Fruit fly (Drosophila melanogaster) ovary, adult (tissue): ENCODE data around the gene RpS9.
A peak's percentile ranks its signal among the peaks of the same experiment; 100 is the strongest.

Experiments used
- CG17801 ChIP-seq: fragments of 200-800 bp; optimal IDR thresholded peaks from 2 replicates; lab custom pipeline; 2019; ENCODE audit warnings: missing biosample characterization, mild to moderate bottlenecking, missing genetic modification characterization, moderate library complexity; ENCODE audit not compliant: partially characterized antibody

The RpS9 gene

DNA sequence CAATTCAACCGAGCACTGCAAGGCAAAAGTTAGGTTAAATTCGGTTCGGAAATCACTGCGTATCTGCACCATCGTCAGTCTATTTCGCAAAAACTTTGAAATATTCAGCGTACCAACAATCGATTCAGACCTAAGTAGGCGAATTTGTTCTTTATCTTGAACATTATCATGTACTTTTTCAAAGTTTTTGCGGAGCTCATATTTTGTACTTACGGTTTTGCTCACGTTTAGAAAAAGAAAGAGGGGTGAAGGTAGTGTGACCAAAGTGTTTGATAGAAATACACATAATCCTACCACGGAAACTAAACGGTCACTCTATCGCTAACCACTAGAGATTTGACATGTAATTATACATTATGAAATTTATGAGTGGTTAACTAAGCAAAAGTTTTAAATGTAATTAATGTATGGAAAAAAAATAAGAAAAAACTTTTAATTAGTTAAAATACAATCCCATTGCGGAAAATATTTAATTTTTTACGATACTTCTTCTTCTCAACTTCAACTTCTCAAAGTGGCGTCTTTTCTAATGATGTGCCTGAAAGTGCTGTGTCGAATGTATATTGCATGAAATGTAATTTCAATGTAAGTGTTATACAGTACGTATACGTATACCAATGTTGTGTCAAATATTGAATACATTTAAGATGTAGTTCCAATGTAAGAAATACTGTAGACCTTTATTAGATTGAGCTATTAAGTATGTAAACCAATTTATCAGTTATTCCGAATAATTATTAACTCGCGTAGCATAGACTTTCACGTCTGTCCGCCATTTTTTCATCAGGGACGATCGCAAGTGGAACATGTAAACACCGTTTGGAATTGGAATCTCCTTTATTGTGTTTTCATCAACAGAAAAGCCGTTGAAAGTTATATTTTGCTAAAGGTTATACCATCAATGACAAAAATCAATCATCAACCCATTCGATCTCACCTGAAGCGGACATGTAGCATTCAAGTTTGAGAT lies at the start of gene RpS9:
Gene RpS9, minus strand, starts transcription at position 245 of the 970 bp plus-strand sequence.
- peak; percentile 77 for TF ChIP-seq CG17801 (GFP tag; lab: Kevin White, UChicago)

DNA sequence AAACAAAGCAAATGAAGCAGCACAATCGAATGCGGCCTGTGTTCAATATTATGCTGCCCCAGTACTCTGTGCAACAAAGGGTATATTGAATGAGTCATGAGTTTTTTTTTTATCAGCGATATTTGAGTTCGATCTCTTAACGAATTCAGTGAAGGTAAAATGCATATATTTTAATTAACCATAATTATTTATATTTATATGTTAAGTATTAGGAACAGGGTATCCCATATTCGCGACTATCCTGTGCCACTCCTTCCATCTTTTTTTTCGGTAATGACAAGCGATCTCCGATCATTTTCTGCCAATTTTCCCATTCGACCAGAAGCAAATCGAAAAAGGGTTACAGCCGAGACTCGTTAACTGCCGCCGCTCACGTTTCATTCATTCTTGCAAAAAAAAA lies 47.7 kb upstream of the RpS9 start:
- TF ChIP-seq CG17801 (GFP tag; lab: Kevin White, UChicago), result no peak

DNA sequence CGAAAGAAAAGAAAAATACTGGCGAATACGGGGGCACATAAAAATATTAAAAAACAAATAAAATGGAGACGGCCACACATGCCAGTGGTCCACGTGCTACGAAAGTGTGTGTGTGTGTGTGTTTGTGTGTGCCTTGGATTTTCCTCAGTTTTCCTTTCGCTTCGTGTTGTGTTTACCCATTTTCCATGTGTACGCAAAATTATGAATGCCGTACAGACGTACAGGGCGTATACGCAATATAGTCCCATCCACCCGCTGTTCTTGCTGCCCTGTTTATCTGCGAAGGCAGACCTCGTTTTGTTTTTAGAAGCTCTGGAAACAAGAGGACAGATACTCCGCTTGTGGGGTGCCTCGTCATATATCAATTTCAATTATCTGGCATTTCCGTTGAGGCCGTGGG lies 45.3 kb upstream of the RpS9 start:
- TF ChIP-seq CG17801 (GFP tag; lab: Kevin White, UChicago), result no peak

DNA sequence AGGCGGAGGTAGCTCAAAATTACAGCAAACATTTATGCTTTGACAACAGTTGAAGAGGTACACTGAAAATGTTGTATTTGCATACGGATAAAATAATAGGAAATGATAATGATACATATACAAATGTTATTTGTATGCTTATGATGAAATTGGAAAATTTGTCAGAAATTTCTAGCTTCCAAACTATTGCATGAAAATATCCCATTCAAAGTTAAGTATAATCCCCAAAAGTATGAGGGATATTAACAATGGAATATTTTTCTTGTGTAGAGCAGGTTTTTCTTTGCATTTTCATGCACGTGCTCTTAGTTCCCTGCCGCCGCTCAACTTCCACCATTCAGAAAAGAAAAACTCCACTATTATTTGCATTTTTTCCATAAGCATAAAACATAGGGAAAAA lies 43.7 kb upstream of the RpS9 start:
- TF ChIP-seq CG17801 (GFP tag; lab: Kevin White, UChicago), result no peak

DNA sequence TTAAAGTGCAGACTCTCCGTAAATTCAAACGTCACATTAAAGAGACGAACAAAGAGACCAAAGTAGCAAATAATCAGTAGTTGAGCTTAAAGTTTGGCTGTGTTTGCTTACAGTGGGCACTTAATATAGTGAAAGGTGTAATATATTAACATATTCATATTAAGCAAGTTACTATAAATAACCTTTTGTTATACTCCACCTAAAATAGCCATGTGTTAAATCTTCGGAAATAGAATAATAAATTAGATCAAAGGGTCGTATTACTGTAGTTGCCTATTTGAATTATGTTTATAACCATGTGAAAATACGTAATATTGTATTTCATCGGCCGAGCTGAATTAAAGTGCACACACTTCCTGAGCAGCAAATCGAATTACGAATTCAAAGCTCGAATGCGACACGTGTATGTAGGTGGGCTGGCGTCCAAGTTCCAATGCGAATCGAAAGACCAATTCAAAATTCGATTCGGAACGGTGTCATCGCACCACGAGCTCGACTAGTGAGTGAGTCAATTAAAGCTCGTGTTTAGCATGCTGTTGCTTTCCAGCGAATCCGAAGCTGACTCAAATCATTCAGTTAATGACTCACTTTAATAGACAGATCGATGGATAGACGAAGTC lies 41.0 kb upstream of the RpS9 start:
- peak; percentile 24 for TF ChIP-seq CG17801 (GFP tag; lab: Kevin White, UChicago)

DNA sequence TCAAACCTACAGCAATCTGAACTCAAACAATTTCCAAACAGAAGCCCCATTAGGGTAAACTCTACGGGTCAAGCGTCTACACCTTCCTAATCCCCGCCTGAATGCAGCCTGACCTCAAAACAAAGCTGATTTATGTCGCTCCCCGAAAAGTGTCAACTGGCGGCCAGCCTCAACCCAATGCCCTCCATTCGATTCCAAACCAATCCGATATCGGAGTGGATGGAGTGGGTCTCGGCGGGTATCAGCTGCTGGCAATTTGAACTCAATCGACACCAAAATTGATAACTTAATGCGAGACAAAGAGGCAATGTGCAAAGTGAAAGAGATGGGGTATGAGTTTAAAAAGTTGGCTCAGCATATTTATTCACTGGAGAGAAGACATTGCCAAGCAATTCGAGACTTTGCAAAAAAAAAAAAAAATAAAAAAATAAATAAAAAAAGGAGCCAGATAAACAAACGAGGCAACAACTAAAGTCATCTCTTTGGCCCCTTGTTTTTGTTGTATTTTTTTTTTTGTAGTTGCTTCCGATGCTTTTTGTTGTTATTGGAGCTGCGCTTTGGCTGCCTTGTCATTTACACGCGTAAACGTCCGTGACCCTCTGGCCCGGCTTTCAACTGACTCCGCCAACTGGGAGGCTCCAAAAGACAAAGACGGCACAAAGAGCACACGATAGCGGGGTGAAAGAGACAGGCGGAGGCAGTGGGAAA lies 39.7 kb upstream of the RpS9 start:
- no peak for TF ChIP-seq CG17801 (GFP tag; lab: Kevin White, UChicago)

DNA sequence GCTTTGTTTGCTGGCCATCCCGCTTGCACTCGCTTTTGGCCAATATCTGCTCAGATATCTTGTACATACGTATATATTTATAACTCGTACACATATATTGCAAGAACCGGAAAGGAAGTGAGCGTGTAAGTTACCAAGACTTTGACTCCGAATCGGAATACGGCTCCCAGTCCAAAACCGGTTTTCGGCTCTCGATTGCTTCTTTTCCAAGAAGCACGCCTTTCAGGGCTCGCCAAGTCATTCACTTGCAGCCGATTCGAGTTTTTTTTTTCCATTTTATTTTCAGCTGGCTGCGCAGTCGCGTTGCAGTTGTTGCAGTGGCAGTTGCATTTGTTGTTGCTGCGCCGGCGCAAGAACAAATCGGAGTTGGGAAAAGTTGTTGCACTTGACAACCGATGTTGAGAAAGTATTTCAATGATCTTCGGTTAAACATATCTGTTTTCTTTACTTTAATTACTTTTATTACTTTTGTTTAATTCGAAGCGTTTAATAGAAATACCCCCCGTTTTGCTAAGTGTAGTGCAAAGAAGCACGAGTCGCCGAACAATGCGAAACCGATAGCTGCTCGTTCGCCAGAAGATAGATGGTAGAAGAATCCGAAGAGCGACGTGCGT lies 38.5 kb upstream of the RpS9 start:
- no peak for TF ChIP-seq CG17801 (GFP tag; lab: Kevin White, UChicago)

DNA sequence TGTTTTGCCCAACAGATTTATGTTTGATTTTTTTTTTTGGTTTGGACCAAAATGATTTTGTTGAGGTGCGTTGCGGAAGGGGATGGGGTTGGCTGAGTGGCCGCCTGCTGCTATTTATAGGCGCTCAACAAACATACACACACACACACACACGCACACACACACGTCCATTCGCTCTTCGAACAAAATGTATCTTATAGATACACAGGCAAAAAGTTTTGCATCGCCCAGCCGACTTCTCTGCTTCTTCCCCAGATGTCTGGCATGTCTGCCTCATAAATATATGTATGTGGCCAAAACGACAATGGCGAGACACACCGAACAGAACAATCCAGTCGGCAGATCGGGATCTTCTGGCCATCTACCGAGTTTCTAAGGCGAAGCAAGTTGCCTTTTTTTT lies 37.5 kb upstream of the RpS9 start:
- no peak for TF ChIP-seq CG17801 (GFP tag; lab: Kevin White, UChicago)

DNA sequence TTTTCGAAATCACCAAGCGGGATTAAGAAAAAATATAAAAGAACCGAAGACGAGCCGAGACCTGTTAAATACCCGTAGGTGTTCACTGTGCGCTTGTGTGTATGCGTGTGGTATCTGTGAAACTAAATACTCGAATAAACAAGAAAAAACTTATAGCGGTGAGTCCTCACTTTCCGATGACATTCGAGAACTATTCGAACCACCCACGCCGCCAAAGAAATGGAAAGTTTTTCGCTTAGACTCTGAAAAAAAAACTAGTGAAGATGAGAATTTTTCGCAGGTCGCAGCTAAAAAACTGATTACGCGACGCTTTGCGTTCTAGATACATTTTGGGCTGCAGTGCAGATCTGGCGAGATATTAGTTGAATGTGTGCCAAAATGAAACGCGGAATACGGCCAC lies 36.6 kb upstream of the RpS9 start:
- no peak for TF ChIP-seq CG17801 (GFP tag; lab: Kevin White, UChicago)

DNA sequence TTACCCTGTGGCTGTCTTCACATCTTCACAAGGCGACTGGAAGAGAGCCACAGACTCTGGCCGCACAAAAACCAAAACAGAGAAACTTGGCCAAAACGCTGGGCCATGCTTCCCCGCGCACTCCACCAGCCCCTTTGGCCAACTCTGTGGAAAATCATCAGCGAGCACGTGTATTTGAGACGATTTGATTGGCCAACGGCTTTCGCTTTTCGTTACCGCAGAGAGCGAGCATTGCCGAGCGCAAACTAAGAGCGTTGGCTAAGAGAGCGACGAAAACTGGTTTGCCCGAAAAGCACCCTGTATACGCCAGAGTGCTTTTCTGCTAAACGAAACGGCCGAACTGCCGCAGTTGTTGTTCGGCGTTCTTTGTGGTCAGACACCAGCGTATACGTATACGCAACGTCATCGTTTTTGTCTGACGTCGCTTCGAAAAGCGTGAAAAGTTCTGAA lies 35.6 kb upstream of the RpS9 start, which contains the start of gene CG42673:
Gene CG42673, plus strand, starts transcription at position 346 of the 450 bp plus-strand sequence.
- TF ChIP-seq CG17801 (GFP tag; lab: Kevin White, UChicago), result peak; percentile 44

DNA sequence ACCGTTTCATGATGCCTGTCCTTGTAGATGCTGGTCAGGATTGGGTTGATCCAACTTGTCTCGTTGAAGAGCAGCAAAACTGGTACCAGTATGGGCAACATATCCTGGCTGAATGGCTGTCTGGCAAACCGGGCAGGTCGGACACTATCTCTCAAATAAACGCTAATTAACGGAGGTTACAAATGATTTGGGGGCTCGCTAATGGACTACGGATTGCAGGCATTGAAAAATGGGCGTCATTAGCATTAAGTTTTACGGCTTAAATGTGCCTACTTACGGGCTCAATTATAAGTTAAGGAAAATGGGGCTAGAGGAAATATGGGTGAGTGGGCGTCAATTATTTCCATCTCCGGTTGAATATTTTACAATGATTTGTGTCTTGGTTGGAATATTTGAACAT lies 32.6 kb upstream of the RpS9 start, which contains the start of gene Ir67a:
Gene Ir67a, minus strand, starts transcription at position 101 of the 400 bp plus-strand sequence.
- TF ChIP-seq CG17801 (GFP tag; lab: Kevin White, UChicago), result no peak

DNA sequence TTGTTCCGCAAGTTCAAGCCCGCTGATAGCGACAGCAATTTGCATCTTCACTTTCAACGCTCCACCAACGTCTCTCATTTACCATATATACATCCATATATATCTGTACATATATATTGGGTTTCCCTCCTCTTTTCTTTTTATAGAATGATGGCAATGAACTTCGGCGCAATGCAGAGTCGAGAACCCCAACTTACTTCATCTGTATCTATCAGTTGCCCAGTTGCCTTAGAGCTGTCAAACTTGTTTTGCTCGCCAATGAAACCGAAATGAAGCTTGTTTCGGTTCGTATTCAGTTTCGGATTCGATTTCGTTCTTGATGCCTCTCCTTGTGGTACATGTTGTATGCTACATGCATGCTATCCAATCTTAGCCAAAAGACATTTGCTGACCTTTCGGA lies 17.5 kb upstream of the RpS9 start, which contains the start of gene Or67a:
Gene Or67a, plus strand, starts transcription at position 233 of the 400 bp plus-strand sequence.
- TF ChIP-seq CG17801 (GFP tag; lab: Kevin White, UChicago), result no peak

DNA sequence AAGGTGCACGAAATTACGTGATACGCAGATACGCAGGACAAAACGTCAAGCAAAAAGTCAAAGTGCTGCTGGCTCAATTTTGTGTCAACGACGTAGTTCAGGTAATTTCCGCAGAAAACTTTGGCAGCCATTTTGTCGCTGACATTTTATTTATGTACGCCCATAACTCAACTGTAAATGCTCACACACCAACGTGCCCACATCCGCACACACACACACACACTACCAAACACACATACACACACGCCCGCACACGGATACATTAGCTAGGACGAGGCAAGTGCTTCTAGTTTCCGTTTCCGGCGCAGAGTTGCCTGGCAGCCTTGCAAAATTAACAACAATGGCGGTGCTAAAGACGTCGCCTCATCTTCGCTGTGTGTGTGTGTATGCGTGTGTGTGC lies 14.1 kb upstream of the RpS9 start, which contains the start of gene CG33700:
Gene CG33700, minus strand, starts transcription at position 101 of the 400 bp plus-strand sequence.
- no peak for TF ChIP-seq CG17801 (GFP tag; lab: Kevin White, UChicago)

DNA sequence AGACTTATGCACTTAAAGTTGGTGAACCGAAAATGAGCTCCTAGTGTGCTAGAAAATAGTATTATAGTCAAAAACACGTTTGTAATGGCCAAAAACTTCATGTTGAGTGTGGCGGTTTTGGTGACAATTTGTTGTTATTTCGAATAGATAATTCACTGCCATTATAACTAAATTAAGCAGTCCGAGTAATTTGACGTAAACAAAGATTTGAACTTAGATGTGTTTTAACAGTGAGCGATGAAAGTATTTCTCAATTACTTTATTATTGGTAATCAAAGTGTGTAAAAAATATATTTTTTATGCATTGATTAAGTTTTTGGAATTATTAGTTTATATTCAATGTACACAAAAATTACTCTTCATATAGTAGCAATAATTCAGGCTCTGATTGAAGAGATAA lies 2.0 kb upstream of the RpS9 start, which contains the start of gene CG33702:
Gene CG33702, minus strand, starts transcription at position 101 of the 400 bp plus-strand sequence.
- no peak for TF ChIP-seq CG17801 (GFP tag; lab: Kevin White, UChicago)
